Fruit fly (Drosophila melanogaster): ENCODE measurements around the gene Sec61gamma.

Gene Sec61gamma

DNA sequence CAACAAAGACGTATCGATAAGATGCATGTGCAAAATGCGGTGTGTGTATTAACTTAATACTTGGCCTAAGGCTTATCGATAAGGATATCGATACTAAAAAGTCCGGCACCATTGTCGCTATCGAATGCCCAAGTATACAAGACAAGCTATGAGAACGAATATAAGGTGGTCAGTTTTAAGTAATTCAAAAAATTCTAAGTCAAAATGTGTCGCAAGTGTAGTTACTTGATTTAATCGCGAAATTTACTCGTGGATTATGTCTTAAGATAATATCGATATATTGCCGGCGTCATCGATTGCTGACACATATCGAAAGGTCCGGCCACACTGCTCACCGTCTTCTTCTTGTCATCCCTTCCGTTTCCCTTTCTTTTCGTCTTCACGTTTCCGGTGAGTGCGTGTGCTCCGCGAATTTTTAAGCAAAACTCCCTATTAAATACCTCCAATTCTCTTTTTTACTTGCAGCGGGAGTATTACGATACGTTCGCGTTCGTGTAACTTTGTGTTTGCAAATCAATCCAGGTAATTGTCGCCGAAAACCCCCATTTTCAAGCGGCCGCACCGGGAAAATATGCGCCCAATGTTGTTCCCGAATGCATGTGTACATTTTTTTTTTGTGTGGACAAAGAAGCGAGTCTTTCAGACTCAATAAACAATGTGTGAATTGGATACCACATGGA is 45.3 kb upstream of the Sec61gamma start, which contains the start of gene RpS10b (continued):
- peak in 1 of 2 experiments; percentile 83 for TF ChIP-seq insv (GFP tag; optimal IDR thresholded peaks at IDR 0.05)
- TF ChIP-seq hkb (optimal IDR thresholded peaks at IDR 0.05), result peak; percentile 49
- TF ChIP-seq hkb (GFP tag; IDR thresholded peaks at IDR 0.05), result peak; percentile 78
- TF ChIP-seq CG18619 (GFP tag; optimal IDR thresholded peaks at IDR 0.05), result peak; percentile 95
- peak; percentile 90 for TF ChIP-seq CG6254 (GFP tag; optimal IDR thresholded peaks at IDR 0.05)
- TF ChIP-seq CG4730 (GFP tag; IDR thresholded peaks at IDR 0.05), result 0 out of 2 replicates have a peak, but pooled peaks have one; percentile 25
- peak; percentile 93 for TF ChIP-seq da (GFP tag; optimal IDR thresholded peaks at IDR 0.05)
- TF ChIP-seq ab (GFP tag; optimal IDR thresholded peaks at IDR 0.05), result no peak
- TF ChIP-seq CG6813 (GFP tag; optimal IDR thresholded peaks at IDR 0.05), result peak; percentile 96
- TF ChIP-seq p53 (GFP tag; optimal IDR thresholded peaks at IDR 0.05), result peak; percentile 83
- TF ChIP-seq CG8290 (GFP tag; optimal IDR thresholded peaks at IDR 0.05), result peak; percentile 75
- peak; percentile 86 to 95 for TF ChIP-seq CG8290 (tag; optimal IDR thresholded peaks at IDR 0.05)
- TF ChIP-seq CG10959 (GFP tag; IDR thresholded peaks at IDR 0.05), result peak; percentile 64
- TF ChIP-seq CG3065 (GFP tag; optimal IDR thresholded peaks at IDR 0.05), result peak; percentile 67
- peak; percentile 79 for TF ChIP-seq CG4424 (GFP tag; optimal IDR thresholded peaks at IDR 0.05)
- TF ChIP-seq Dek (tag; optimal IDR thresholded peaks at IDR 0.05), result peak; percentile 56
- TF ChIP-seq sna (GFP tag; IDR thresholded peaks at IDR 0.05; ENCODE audit: partially characterized antibody), result peak; percentile 90
- TF ChIP-seq CrebB (tag; optimal IDR thresholded peaks at IDR 0.05), result peak; percentile 94
- TF ChIP-seq CG4707 (GFP tag; optimal IDR thresholded peaks at IDR 0.05), result peak; percentile 90
- TF ChIP-seq CG13424 (tag; optimal IDR thresholded peaks at IDR 0.05), result peak; percentile 60
- TF ChIP-seq row (GFP tag; IDR thresholded peaks at IDR 0.05), result peak; percentile 55
- peak; percentile 81 for TF ChIP-seq Rx (GFP tag; IDR thresholded peaks at IDR 0.05)
- no peak for TF ChIP-seq aop (GFP tag; IDR thresholded peaks at IDR 0.05)
- peak; percentile 80 for TF ChIP-seq CG2678 (tag; optimal IDR thresholded peaks at IDR 0.05)
- no peak for TF ChIP-seq Dip2 (GFP tag; IDR thresholded peaks at IDR 0.05)
- TF ChIP-seq hth (optimal IDR thresholded peaks at IDR 0.05), result no peak
- peak; percentile 71 for TF ChIP-seq Nf-YC (tag; optimal IDR thresholded peaks at IDR 0.05)
- TF ChIP-seq Hr51 (GFP tag; optimal IDR thresholded peaks at IDR 0.05), result peak; percentile 78
- TF ChIP-seq gem (tag; optimal IDR thresholded peaks at IDR 0.05), result peak; percentile 57
- peak; percentile 98 for TF ChIP-seq CG10543 (GFP tag; optimal IDR thresholded peaks at IDR 0.05)
- peak; percentile 55; the same call in 1 of the 2 replicates for TF ChIP-seq sisA (GFP tag; IDR thresholded peaks at IDR 0.05)
- TF ChIP-seq Deaf1 (tag; optimal IDR thresholded peaks at IDR 0.05), result peak; percentile 47
- TF ChIP-seq CG17568 (GFP tag; optimal IDR thresholded peaks at IDR 0.05), result peak; percentile 94
- TF ChIP-seq h (optimal IDR thresholded peaks at IDR 0.05), result no peak
- TF ChIP-seq Usf (GFP tag; optimal IDR thresholded peaks at IDR 0.05), result peak; percentile 86
- TF ChIP-seq CG17328 (GFP tag; IDR thresholded peaks at IDR 0.05), result peak; percentile 89
- TF ChIP-seq pzg (GFP tag; optimal IDR thresholded peaks at IDR 0.05), result peak; percentile 82
- TF ChIP-seq lab (GFP tag; optimal IDR thresholded peaks at IDR 0.05), result peak; percentile 96
- TF ChIP-seq CG30431 (GFP tag; optimal IDR thresholded peaks at IDR 0.05), result peak; percentile 87
- TF ChIP-seq CG13123 (GFP tag; optimal IDR thresholded peaks at IDR 0.05), result peak; percentile 54
- TF ChIP-seq lbe (GFP tag; optimal IDR thresholded peaks at IDR 0.05), result peak; percentile 71
- peak; percentile 81 for TF ChIP-seq trh (GFP tag; optimal IDR thresholded peaks at IDR 0.05)
- peak; percentile 92 for TF ChIP-seq CG15514 (GFP tag; optimal IDR thresholded peaks at IDR 0.05)
- TF ChIP-seq Awh (GFP tag; IDR thresholded peaks at IDR 0.05), result peak; percentile 82
- TF ChIP-seq NC2α (GFP tag; optimal IDR thresholded peaks at IDR 0.05), result peak; percentile 94
- peak; percentile 77 for TF ChIP-seq cwo (GFP tag; optimal IDR thresholded peaks at IDR 0.05)
- TF ChIP-seq CG3847 (GFP tag; IDR thresholded peaks at IDR 0.05), result peak; percentile 85
- TF ChIP-seq gt (GFP tag; IDR thresholded peaks at IDR 0.05), result 0 out of 2 replicates have a peak, but pooled peaks have one; percentile 32
- peak; percentile 99 for TF ChIP-seq Med (GFP tag)
- TF ChIP-seq kni (GFP tag; optimal IDR thresholded peaks at IDR 0.05), result peak; percentile 96

Measured in whole organism, embryonic.